Worm (Caenorhabditis elegans): Measurements from ENCODE around the gene crn-3.

Gene crn-3

DNA sequence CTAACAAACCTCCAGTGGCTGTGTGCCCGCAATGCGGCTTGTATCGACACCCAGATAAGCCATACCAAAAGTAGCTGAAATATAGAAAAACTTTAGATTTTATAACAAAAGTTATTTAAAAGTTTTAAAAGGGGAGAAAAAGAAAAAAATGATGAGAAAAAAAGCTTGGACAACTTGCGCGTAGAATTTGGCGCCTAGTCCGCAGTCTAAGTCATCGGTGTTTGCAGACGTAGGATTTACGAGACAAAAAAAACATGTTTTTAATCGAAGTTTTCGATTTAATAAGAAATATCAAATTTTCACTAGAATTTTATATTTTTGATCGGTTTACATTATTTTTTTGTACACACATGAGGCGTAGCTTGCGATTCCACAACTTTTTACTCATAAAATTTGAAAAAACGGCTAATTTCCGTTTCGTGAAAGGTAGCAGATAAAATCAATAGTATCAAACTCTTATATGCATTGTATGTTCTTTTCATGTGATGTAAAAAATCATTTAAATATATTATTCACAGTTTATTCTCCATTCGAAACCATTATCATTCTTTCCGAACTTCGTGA, 45.8 kb upstream of the crn-3 start, which contains the start of gene pro-1 (continued):
- TF ChIP-seq die-1 (tag; optimal IDR thresholded peaks at IDR 0.05) (no peak), unc-62 (GFP tag; optimal IDR thresholded peaks at IDR 0.05) (peak; percentile 84), egl-18 (GFP tag; IDR thresholded peaks at IDR 0.05) (no peak), K11D2.4 (GFP tag; IDR thresholded peaks at IDR 0.05) (peak; percentile 86), nhr-27 (tag; optimal IDR thresholded peaks at IDR 0.05) (peak; percentile 12), nhr-120 (GFP tag; IDR thresholded peaks at IDR 0.05) (peak; percentile 82), let-526 (GFP tag; IDR thresholded peaks at IDR 0.05) (peak; percentile 84), ztf-28 (GFP tag; IDR thresholded peaks at IDR 0.05) (peak; percentile 45; the same call in 1 of the 2 replicates), F49E8.2 (tag; optimal IDR thresholded peaks at IDR 0.05; ENCODE audit: insufficient read depth) (no peak), C06A6.2 (GFP tag; conservative IDR thresholded peaks at IDR 0.05) (peak; percentile 80), ceh-27 (GFP tag; optimal IDR thresholded peaks at IDR 0.05) (peak; percentile 26), snpc-4 (GFP tag; optimal IDR thresholded peaks at IDR 0.05) (no peak), snpc-4 (tag; optimal IDR thresholded peaks at IDR 0.05) (peak in 2 of 4 experiments; percentile 58 to 67), repo-1 (tag; optimal IDR thresholded peaks at IDR 0.05) (peak; percentile 68), egrh-3 (GFP tag; IDR thresholded peaks at IDR 0.05) (no peak), lin-35 (GFP tag; optimal IDR thresholded peaks at IDR 0.05) (peak in 2 of 3 experiments; percentile 40 to 79), ztf-3 (GFP tag; optimal IDR thresholded peaks at IDR 0.05) (peak; percentile 14), pbrm-1 (GFP tag; IDR thresholded peaks at IDR 0.05) (peak; percentile 94), dpl-1 (GFP tag; optimal IDR thresholded peaks at IDR 0.05) (no peak), let-607 (tag; optimal IDR thresholded peaks at IDR 0.05) (peak; percentile 35 to 53), Y53F4B.3 (GFP tag; IDR thresholded peaks at IDR 0.05) (peak; percentile 52; the same call in 1 of the 2 replicates), F33H1.4 (GFP tag; IDR thresholded peaks at IDR 0.05) (peak; percentile 53), ets-4 (GFP tag; optimal IDR thresholded peaks at IDR 0.05) (no peak), T26A5.8 (tag; optimal IDR thresholded peaks at IDR 0.05) (peak; percentile 50), hrde-1 (tag; optimal IDR thresholded peaks at IDR 0.05; ENCODE audit: borderline replicate concordance) (no peak), D2030.7 (GFP tag; IDR thresholded peaks at IDR 0.05) (peak; percentile 36; the same call in 1 of the 2 replicates), ama-1 (optimal IDR thresholded peaks at IDR 0.05) (peak; percentile 81), ama-1 (GFP tag; optimal IDR thresholded peaks at IDR 0.05) (peak in 1 of 2 experiments; percentile 30), xnd-1 (tag; optimal IDR thresholded peaks at IDR 0.05) (no peak), nhr-80 (tag; optimal IDR thresholded peaks at IDR 0.05) (peak; percentile 15), cebp-1 (GFP tag; IDR thresholded peaks at IDR 0.05) (peak; percentile 18; the same call in 1 of the 2 replicates), cebp-1 (tag; optimal IDR thresholded peaks at IDR 0.05) (peak; percentile 89), sdz-38 (tag; optimal IDR thresholded peaks at IDR 0.05) (no peak), nhr-90 (tag; optimal IDR thresholded peaks at IDR 0.05) (no peak), F52B5.7 (tag; optimal IDR thresholded peaks at IDR 0.05) (peak; percentile 86), bed-1 (GFP tag; IDR thresholded peaks at IDR 0.05) (no peak), B0336.3 (GFP tag; IDR thresholded peaks at IDR 0.05) (peak; percentile 4; the same call in 1 of the 2 replicates), somi-1 (GFP tag; optimal IDR thresholded peaks at IDR 0.05) (peak; percentile 28), Y79H2A.3 (GFP tag; conservative IDR thresholded peaks at IDR 0.05) (0 out of 2 replicates have a peak, but pooled peaks have one; percentile 7), madf-10 (tag; optimal IDR thresholded peaks at IDR 0.05) (peak; percentile 31), zfh-2 (GFP tag; conservative IDR thresholded peaks at IDR 0.05) (no peak), Y53G8AR.9 (GFP tag; conservative IDR thresholded peaks at IDR 0.05) (peak; percentile 88), F57C9.4 (tag; optimal IDR thresholded peaks at IDR 0.05) (peak; percentile 36)
